Worm (Caenorhabditis elegans): Measurements from ENCODE around the gene bath-37.

ce11 chrIV:12018920-12019319 is 49.8 kb upstream of the bath-37 start:
- TF ChIP-seq hlh-30 (tag; optimal IDR thresholded peaks at IDR 0.05; ENCODE audit: insufficient read depth) (no peak), F13H6.1 (tag; optimal IDR thresholded peaks at IDR 0.05) (no peak), ceh-31 (tag; optimal IDR thresholded peaks at IDR 0.05) (no peak)
